Worm (Caenorhabditis elegans) whole organism, late embryonic: ENCODE data around the gene F46B6.4.

Experiments used
- fax-1 ChIP-seq: sonication (generic microtip); optimal IDR thresholded peaks from 2 replicates; lab custom pipeline; 2016; ENCODE audit warnings: missing genotype, missing genetic modification characterization, missing compliant biosample characterization
- lim-6 ChIP-seq: sonication (generic microtip); optimal IDR thresholded peaks from 2 replicates; lab custom pipeline; 2016; ENCODE audit warnings: missing genetic modification characterization, missing compliant biosample characterization

- TF ChIP-seq lim-6 (tag; lab: Kevin White, UChicago) (no peak), fax-1 (tag; lab: Kevin White, UChicago) (no peak)
Measured at ce11 chrV:9771311-9771710, 8.0 kb downstream of the F46B6.4 start.
